Fruit fly (Drosophila melanogaster) whole organism, embryonic: ENCODE data around the gene CG43338.
A peak's percentile ranks its signal among the peaks of the same experiment; 100 is the strongest.

ENCODE experiments used
- Atf3 ChIP-seq: fragments of 200-800 bp; sonication (Bioruptor generic); optimal IDR thresholded peaks from 3 replicates; lab custom pipeline; 2016; ENCODE audit warnings: missing biosample characterization, missing genetic modification characterization
- CG10267 ChIP-seq: fragments of 200-800 bp; sonication (Bioruptor generic); optimal IDR thresholded peaks from 2 replicates; lab custom pipeline; 2018; ENCODE audit warnings: missing biosample characterization, mild to moderate bottlenecking, missing genetic modification characterization, moderate library complexity
- CG10979 ChIP-seq: fragments of 200-800 bp; sonication (Bioruptor generic); optimal IDR thresholded peaks from 2 replicates; lab custom pipeline; 2018; ENCODE audit warnings: missing biosample characterization, mild to moderate bottlenecking, missing genetic modification characterization, moderate library complexity
- CG13123 ChIP-seq: fragments of 200-800 bp; sonication (Bioruptor generic); optimal IDR thresholded peaks from 2 replicates; lab custom pipeline; 2016; ENCODE audit warnings: missing biosample characterization, missing genetic modification characterization
- CG13775 ChIP-seq: fragments of 200-800 bp; sonication (Bioruptor generic); optimal IDR thresholded peaks from 3 replicates; lab custom pipeline; 2017; ENCODE audit warnings: missing biosample characterization, mild to moderate bottlenecking, missing genetic modification characterization
- CG14441 ChIP-seq: fragments of 200-800 bp; sonication (Bioruptor generic); IDR thresholded peaks from 2 replicates; pipeline ENCODE4 v1.3.6; 2022; ENCODE audit warnings: missing biosample characterization, missing genetic modification characterization
- CG14860 ChIP-seq: fragments of 200-800 bp; sonication (Bioruptor generic); IDR thresholded peaks from 3 replicates; pipeline ENCODE4 v1.3.6; 2022; ENCODE audit warnings: missing biosample characterization, missing genetic modification characterization; ENCODE audit not compliant: partially characterized antibody
- CG15479 ChIP-seq: fragments of 200-800 bp; sonication (Bioruptor generic); optimal IDR thresholded peaks from 3 replicates; lab custom pipeline; 2019; ENCODE audit warnings: missing biosample characterization, mild to moderate bottlenecking, missing genetic modification characterization, moderate library complexity
- CG16815 ChIP-seq: fragments of 200-800 bp; sonication (Bioruptor generic); optimal IDR thresholded peaks from 3 replicates; lab custom pipeline; 2017; ENCODE audit warnings: missing biosample characterization, mild to moderate bottlenecking, missing genetic modification characterization
- CG17328 ChIP-seq: fragments of 200-800 bp; sonication (Bioruptor generic); IDR thresholded peaks from 2 replicates; pipeline ENCODE4 v1.3.6; 2022; ENCODE audit warnings: missing biosample characterization, missing genetic modification characterization
- CG18619 ChIP-seq: fragments of 200-800 bp; sonication (Bioruptor generic); optimal IDR thresholded peaks from 3 replicates; lab custom pipeline; 2017; ENCODE audit warnings: missing biosample characterization, mild to moderate bottlenecking, missing genetic modification characterization
- CG32532 ChIP-seq: fragments of 200-800 bp; sonication (Bioruptor generic); IDR thresholded peaks from 2 replicates; pipeline ENCODE4 v1.3.6; 2022; ENCODE audit warnings: missing biosample characterization, missing genetic modification characterization
- CG3407 ChIP-seq: fragments of 200-800 bp; sonication (Bioruptor generic); optimal IDR thresholded peaks from 2 replicates; lab custom pipeline; 2018; ENCODE audit warnings: missing biosample characterization, mild to moderate bottlenecking, missing genetic modification characterization
- CG3726 ChIP-seq: fragments of 200-800 bp; sonication (Bioruptor generic); IDR thresholded peaks from 3 replicates; pipeline ENCODE4, ENCODE4 v1.3.6; 2022; ENCODE audit warnings: missing biosample characterization, missing genetic modification characterization
- CG3847 ChIP-seq: fragments of 200-800 bp; sonication (Bioruptor generic); IDR thresholded peaks from 2 replicates; pipeline ENCODE4 v1.3.6; 2022; ENCODE audit warnings: missing biosample characterization, missing genetic modification characterization
- CG4854 ChIP-seq: fragments of 200-800 bp; sonication (Bioruptor generic); optimal IDR thresholded peaks from 2 replicates; lab custom pipeline; 2016; ENCODE audit warnings: missing biosample characterization, missing genetic modification characterization, inconsistent platforms
- CG6791 ChIP-seq: fragments of 200-800 bp; sonication (Bioruptor generic); IDR thresholded peaks from 3 replicates; pipeline ENCODE4 v1.3.6; 2022; ENCODE audit warnings: missing biosample characterization, missing genetic modification characterization; ENCODE audit not compliant: partially characterized antibody
- CG8478 ChIP-seq: fragments of >200 bp; optimal IDR thresholded peaks from 2 replicates; lab custom pipeline; 2018
- CG9215 ChIP-seq: fragments of 200-800 bp; sonication (Bioruptor generic); IDR thresholded peaks from 2 replicates; pipeline ENCODE4 v1.3.6; 2022; ENCODE audit warnings: missing biosample characterization, missing genetic modification characterization
- CG9797 ChIP-seq: fragments of 200-800 bp; sonication (Bioruptor generic); optimal IDR thresholded peaks from 3 replicates; lab custom pipeline; 2018; ENCODE audit warnings: missing biosample characterization, mild to moderate bottlenecking, missing genetic modification characterization
- CG9932 ChIP-seq: fragments of 200-800 bp; sonication (Bioruptor generic); IDR thresholded peaks from 2 replicates; pipeline ENCODE4 v1.3.6; 2022; ENCODE audit warnings: missing biosample characterization, missing genetic modification characterization
- CoRest ChIP-seq: fragments of 200-800 bp; sonication (Bioruptor generic); optimal IDR thresholded peaks from 3 replicates; lab custom pipeline; 2018; ENCODE audit warnings: missing biosample characterization, mild to moderate bottlenecking, missing genetic modification characterization, moderate library complexity
- Dll ChIP-seq: fragments of 200-800 bp; sonication (Bioruptor generic); IDR thresholded peaks from 4 replicates; pipeline ENCODE4 v1.3.6; 2022; ENCODE audit warnings: missing biosample characterization, missing genetic modification characterization; ENCODE audit not compliant: partially characterized antibody
- HLH4C ChIP-seq: fragments of 200-800 bp; sonication (Bioruptor generic); IDR thresholded peaks from 3 replicates; pipeline ENCODE4 v1.3.6; 2022; ENCODE audit warnings: missing biosample characterization, missing genetic modification characterization; ENCODE audit not compliant: partially characterized antibody
- Hmx ChIP-seq: fragments of 200-800 bp; sonication (Bioruptor generic); optimal IDR thresholded peaks from 2 replicates; lab custom pipeline; 2016; ENCODE audit warnings: missing biosample characterization, missing genetic modification characterization
- MTF-1 ChIP-seq: fragments of 200-800 bp; sonication (Bioruptor generic); optimal IDR thresholded peaks from 2 replicates; lab custom pipeline; 2018; ENCODE audit warnings: missing biosample characterization, mild to moderate bottlenecking, missing genetic modification characterization, borderline replicate concordance
- Med ChIP-seq: fragments of 200-800 bp; sonication (Bioruptor generic); peaks from one replicate; lab custom pipeline; 2016; ENCODE audit warnings: missing biosample characterization, missing genetic modification characterization, mild to moderate bottlenecking, inconsistent platforms, moderate library complexity
- NK7.1 ChIP-seq: fragments of 200-800 bp; sonication (Bioruptor generic); optimal IDR thresholded peaks from 3 replicates; lab custom pipeline; 2016; ENCODE audit warnings: missing biosample characterization, missing genetic modification characterization
- Nf-YA ChIP-seq: fragments of 200-800 bp; sonication (Bioruptor generic); IDR thresholded peaks from 2 replicates; pipeline ENCODE4 v1.3.6; 2022; ENCODE audit warnings: missing biosample characterization, missing genetic modification characterization
- Opbp ChIP-seq: fragments of 200-800 bp; sonication (Bioruptor generic); IDR thresholded peaks from 3 replicates; pipeline ENCODE4 v1.3.6; 2022; ENCODE audit warnings: missing biosample characterization, missing genetic modification characterization; ENCODE audit not compliant: partially characterized antibody
- Optix ChIP-seq: fragments of 200-800 bp; sonication (Bioruptor generic); IDR thresholded peaks from 3 replicates; pipeline ENCODE4 v1.3.6; 2022; ENCODE audit warnings: missing biosample characterization, missing genetic modification characterization
- Rfx ChIP-seq: fragments of 200-800 bp; sonication (Bioruptor generic); IDR thresholded peaks from 2 replicates; pipeline ENCODE4 v1.3.6; 2022; ENCODE audit warnings: missing biosample characterization, missing genetic modification characterization
- Vsx1 ChIP-seq: fragments of 200-800 bp; sonication (Bioruptor generic); optimal IDR thresholded peaks from 2 replicates; lab custom pipeline; 2017; ENCODE audit warnings: missing biosample characterization, mild to moderate bottlenecking, missing genetic modification characterization, missing genetic modification reagents
- az2 ChIP-seq: fragments of 200-800 bp; sonication (Bioruptor generic); optimal IDR thresholded peaks from 3 replicates; lab custom pipeline; 2016; ENCODE audit warnings: missing biosample characterization, missing genetic modification characterization
- cas ChIP-seq: fragments of 200-800 bp; sonication (Bioruptor generic); IDR thresholded peaks from 2 replicates; pipeline ENCODE4 v1.3.6; 2022; ENCODE audit warnings: missing biosample characterization, missing genetic modification characterization
- chinmo ChIP-seq: fragments of 200-800 bp; sonication (Bioruptor generic); IDR thresholded peaks from 4 replicates; pipeline ENCODE4 v1.3.6; 2022; ENCODE audit warnings: missing biosample characterization, missing genetic modification characterization; ENCODE audit not compliant: partially characterized antibody
- grau ChIP-seq: fragments of 200-800 bp; optimal IDR thresholded peaks from 3 replicates; lab custom pipeline; 2019; ENCODE audit warnings: missing biosample characterization, mild to moderate bottlenecking, missing genetic modification characterization, moderate library complexity
- hb ChIP-seq: fragments of 200-800 bp; sonication (Bioruptor generic); IDR thresholded peaks from 3 replicates; pipeline ENCODE4 v1.3.6; 2022; ENCODE audit warnings: missing biosample characterization, missing genetic modification characterization; ENCODE audit not compliant: partially characterized antibody
- hkb ChIP-seq, 2 experiments: fragments of 200-800 bp in 1 of 2; fragments of >200 bp in 1 of 2; sonication (Bioruptor generic) in 1 of 2; IDR thresholded peaks in 1 of 2; optimal IDR thresholded peaks in 1 of 2; 2 replicates each; pipeline versions ENCODE4 v1.3.6 to Lab custom; 2017 to 2022; ENCODE audit warnings: missing biosample characterization in 1 of 2, missing genetic modification characterization in 1 of 2
- lbe ChIP-seq: fragments of 200-800 bp; sonication (Bioruptor generic); optimal IDR thresholded peaks from 2 replicates; lab custom pipeline; 2016; ENCODE audit warnings: missing biosample characterization, mild to moderate bottlenecking, missing genetic modification characterization
- pan ChIP-seq, 4 experiments: fragments of >200 bp in 3 of 4; fragments of 200-800 bp in 1 of 4; sonication (Bioruptor generic) in 1 of 4; optimal IDR thresholded peaks in 3 of 4; IDR thresholded peaks in 1 of 4; 2 replicates each; pipeline versions ENCODE4 v1.3.6 to Lab custom; 2017 to 2022; ENCODE audit warnings: missing biosample characterization in 2 of 4, missing genetic modification characterization in 2 of 4, mixed read lengths in 1 of 4
- pros ChIP-seq: fragments of 200-800 bp; sonication (Bioruptor generic); optimal IDR thresholded peaks from 3 replicates; lab custom pipeline; 2019; ENCODE audit warnings: missing biosample characterization, mild to moderate bottlenecking, missing genetic modification characterization, moderate library complexity
- ro ChIP-seq: fragments of 200-800 bp; sonication (Bioruptor generic); IDR thresholded peaks from 2 replicates; pipeline ENCODE4 v1.3.6; 2022; ENCODE audit warnings: missing biosample characterization, missing genetic modification characterization
- sima ChIP-seq: fragments of 200-800 bp; sonication (Bioruptor generic); optimal IDR thresholded peaks from 2 replicates; lab custom pipeline; 2016; ENCODE audit warnings: missing biosample characterization, missing genetic modification characterization
- ttk ChIP-seq: fragments of 200-800 bp; sonication (Bioruptor generic); IDR thresholded peaks from 2 replicates; pipeline ENCODE4 v2.1.2; 2022; ENCODE audit warnings: missing biosample characterization, missing genetic modification characterization
- usp ChIP-seq: fragments of >200 bp; optimal IDR thresholded peaks from 2 replicates; lab custom pipeline; 2017; ENCODE audit warnings: missing biosample characterization, missing genetic modification characterization
- vvl ChIP-seq: fragments of 200-800 bp; sonication (Bioruptor generic); IDR thresholded peaks from 2 replicates; pipeline ENCODE4 v1.3.6; 2022; ENCODE audit warnings: missing biosample characterization, missing genetic modification characterization
- yki ChIP-seq: fragments of >200 bp; optimal IDR thresholded peaks from 3 replicates; lab custom pipeline; 2018

The CG43338 gene

DNA sequence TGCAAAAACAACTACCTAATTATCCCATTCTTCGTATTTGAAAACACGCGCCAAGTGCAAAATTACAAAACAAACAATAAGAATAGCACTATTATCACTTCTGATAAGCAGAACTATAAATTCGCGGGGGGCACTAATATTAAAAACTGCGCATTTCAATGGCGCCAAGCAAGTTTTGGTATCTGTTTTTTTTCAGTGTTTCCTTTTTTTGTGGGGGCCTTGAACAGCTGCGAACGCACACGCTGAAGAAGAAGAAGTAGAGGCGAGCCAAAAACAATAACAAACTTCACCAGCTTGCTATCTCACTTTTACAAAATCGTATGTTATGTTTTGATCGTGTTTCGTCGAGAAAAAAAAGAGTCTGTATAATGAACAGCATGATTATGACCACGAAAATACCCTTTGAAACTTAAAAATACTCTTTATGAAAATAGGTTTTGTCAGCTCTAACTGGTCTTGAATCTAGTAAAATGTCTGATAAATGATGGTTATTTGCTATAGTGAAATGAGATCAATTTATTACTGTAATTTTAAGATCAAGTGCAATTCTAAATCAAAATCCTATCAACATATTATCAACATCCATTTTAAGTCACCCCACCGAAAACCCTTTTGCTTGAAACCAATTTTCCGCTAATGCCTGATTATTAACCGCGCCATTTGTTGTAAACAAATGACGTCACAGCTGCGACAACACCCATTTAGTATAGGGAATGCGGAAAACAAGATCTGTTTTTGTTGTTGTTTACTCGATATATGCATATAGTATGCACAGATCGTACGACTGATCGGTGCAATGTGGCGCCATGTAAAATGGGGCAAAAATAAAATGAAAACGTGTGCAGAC lies 23.1 kb upstream of the CG43338 start (continued):
- TF ChIP-seq CG4854 (GFP tag; lab: Kevin White, UChicago) (peak; percentile 22), MTF-1 (GFP tag; lab: Kevin White, UChicago) (peak; percentile 46), sima (GFP tag; lab: Kevin White, UChicago) (no peak), CG14441 (peak; percentile 86), Dll (GFP tag; lab: Robert Waterston, UW) (no peak), lbe (GFP tag; lab: Kevin White, UChicago) (no peak), Optix (GFP tag; lab: Robert Waterston, UW) (peak; percentile 80), Atf3 (peak; percentile 9), CG3407 (GFP tag; lab: Kevin White, UChicago) (peak; percentile 17), vvl (GFP tag; lab: Robert Waterston, UW) (peak; percentile 73), ro (GFP tag; lab: Robert Waterston, UW) (no peak), CG3726 (GFP tag; lab: Robert Waterston, UW) (no peak), Vsx1 (GFP tag; lab: Kevin White, UChicago) (no peak), pros (GFP tag; lab: Kevin White, UChicago) (no peak), CG18619 (GFP tag; lab: Kevin White, UChicago) (peak; percentile 16), CG13123 (peak; percentile 48), yki (no peak), CG14860 (GFP tag; lab: Robert Waterston, UW) (no peak), CG16815 (GFP tag; lab: Kevin White, UChicago) (peak; percentile 5), CG17328 (peak; percentile 68), CG10979 (tag; lab: Kevin White, UChicago) (peak; percentile 12), CG9215 (GFP tag; lab: Robert Waterston, UW) (no peak), chinmo (peak; percentile 70; the same call in 2 of the 4 replicates), CG6791 (no peak), usp (no peak), Nf-YA (GFP tag; lab: Robert Waterston, UW) (peak; percentile 79), HLH4C (GFP tag; lab: Robert Waterston, UW) (no peak), CG15479 (GFP tag; lab: Kevin White, UChicago) (no peak), az2 (peak; percentile 44), CG3847 (GFP tag; lab: Robert Waterston, UW) (0 out of 2 replicates have a peak, but pooled peaks have one; percentile 13), hb (GFP tag; lab: Robert Waterston, UW) (no peak), NK7.1 (GFP tag; lab: Kevin White, UChicago) (peak; percentile 41), grau (tag; lab: Kevin White, UChicago) (peak; percentile 46), CG8478 (lab: Kevin White, UChicago) (no peak), Rfx (GFP tag; lab: Robert Waterston, UW) (peak; percentile 80), Opbp (GFP tag; lab: Robert Waterston, UW) (no peak), CoRest (peak; percentile 13), CG10267 (tag; lab: Kevin White, UChicago) (peak; percentile 5), Med (GFP tag; lab: Kevin White, UChicago) (peak; percentile 95), pan (optimal IDR thresholded peaks at IDR 0.05; lab: Kevin White, UChicago) (no peak), pan (GFP tag; optimal IDR thresholded peaks at IDR 0.05 in 1 of 2, IDR thresholded peaks at IDR 0.05 in 1 of 2) (peak in 1 of 2 experiments; percentile 78), CG32532 (GFP tag; lab: Robert Waterston, UW) (peak; percentile 73), ttk (GFP tag; lab: Robert Waterston, UW) (no peak), CG9932 (GFP tag; lab: Robert Waterston, UW) (peak; percentile 52), CG13775 (GFP tag; lab: Kevin White, UChicago) (peak; percentile 55), Hmx (GFP tag; lab: Kevin White, UChicago) (no peak), CG9797 (GFP tag; lab: Kevin White, UChicago) (no peak), hkb (optimal IDR thresholded peaks at IDR 0.05; lab: Kevin White, UChicago) (no peak), hkb (GFP tag; IDR thresholded peaks at IDR 0.05; lab: Robert Waterston, UW) (peak; percentile 67), cas (GFP tag; lab: Robert Waterston, UW) (no peak)
